Fruit fly (Drosophila melanogaster) whole organism, pupa: ENCODE data around the gene CG17198.

Experiments
- CG10348 ChIP-seq: fragments of 200-800 bp; sonication (Bioruptor generic); IDR thresholded peaks from 2 replicates; pipeline ENCODE4 v1.3.6; 2022; ENCODE audit warnings: missing biosample characterization, missing genetic modification characterization
- CG12605 ChIP-seq: fragments of 200-800 bp; sonication (Bioruptor generic); IDR thresholded peaks from 2 replicates; pipeline ENCODE4 v1.3.6; 2022; ENCODE audit warnings: missing biosample characterization, missing genetic modification characterization
- CG13204 ChIP-seq: fragments of 200-800 bp; sonication (Bioruptor generic); optimal IDR thresholded peaks from 2 replicates; lab custom pipeline; 2018; ENCODE audit warnings: missing biosample characterization, mild to moderate bottlenecking, missing genetic modification characterization, moderate library complexity
- CG14655 ChIP-seq: fragments of 200-800 bp; sonication (Bioruptor generic); optimal IDR thresholded peaks from 3 replicates; lab custom pipeline; 2017; ENCODE audit warnings: mild to moderate bottlenecking, missing biosample characterization, missing genetic modification reagents, missing genetic modification characterization
- CG15710 ChIP-seq: fragments of 200-800 bp; sonication (Bioruptor generic); optimal IDR thresholded peaks from 2 replicates; lab custom pipeline; 2018; ENCODE audit warnings: missing biosample characterization, mild to moderate bottlenecking, missing genetic modification characterization, moderate library complexity
- CG17806 ChIP-seq: fragments of 200-800 bp; sonication (Bioruptor generic); optimal IDR thresholded peaks from 2 replicates; lab custom pipeline; 2018; ENCODE audit warnings: missing biosample characterization, mild to moderate bottlenecking, missing genetic modification characterization, moderate library complexity
- CG32121 ChIP-seq: fragments of 200-800 bp; sonication (Bioruptor generic); IDR thresholded peaks from 2 replicates; pipeline ENCODE4 v1.3.6; 2022; ENCODE audit warnings: missing biosample characterization, missing genetic modification characterization
- CG34367 ChIP-seq: fragments of 200-800 bp; sonication (Bioruptor generic); optimal IDR thresholded peaks from 2 replicates; lab custom pipeline; 2018; ENCODE audit warnings: missing biosample characterization, mild to moderate bottlenecking, missing genetic modification characterization
- CG4496 ChIP-seq: fragments of 200-800 bp; sonication (Bioruptor generic); IDR thresholded peaks from 3 replicates; pipeline ENCODE4 v1.3.6; 2022; ENCODE audit warnings: missing biosample characterization, missing genetic modification characterization
- CG8159 ChIP-seq: fragments of 200-800 bp; sonication (Bioruptor generic); optimal IDR thresholded peaks from 3 replicates; lab custom pipeline; 2018; ENCODE audit warnings: missing biosample characterization, mild to moderate bottlenecking, missing genetic modification characterization, moderate library complexity
- CG8301 ChIP-seq: fragments of 200-800 bp; sonication (Bioruptor generic); optimal IDR thresholded peaks from 2 replicates; lab custom pipeline; 2018; ENCODE audit warnings: missing biosample characterization, mild to moderate bottlenecking, missing genetic modification characterization
- CG9948 ChIP-seq: fragments of 200-800 bp; sonication (Bioruptor generic); optimal IDR thresholded peaks from 2 replicates; lab custom pipeline; 2018; ENCODE audit warnings: missing biosample characterization, mild to moderate bottlenecking, missing genetic modification characterization, moderate library complexity
- D1 ChIP-seq: fragments of 200-800 bp; sonication (Bioruptor generic); optimal IDR thresholded peaks from 2 replicates; lab custom pipeline; 2018; ENCODE audit warnings: missing biosample characterization, mild to moderate bottlenecking, missing genetic modification characterization, moderate library complexity
- EcR ChIP-seq: fragments of 200-800 bp; sonication (Bioruptor generic); optimal IDR thresholded peaks from 3 replicates; lab custom pipeline; 2019; ENCODE audit warnings: missing biosample characterization, missing genetic modification characterization, mild to moderate bottlenecking, moderate library complexity, missing genetic modification reagents
- Ets98B ChIP-seq: fragments of 200-800 bp; sonication (Bioruptor generic); IDR thresholded peaks from 2 replicates; pipeline ENCODE4 v1.3.6; 2022; ENCODE audit warnings: missing biosample characterization, missing genetic modification characterization
- Pif1A ChIP-seq: fragments of 200-800 bp; sonication (Bioruptor generic); optimal IDR thresholded peaks from 3 replicates; lab custom pipeline; 2016; ENCODE audit warnings: missing biosample characterization, missing genetic modification characterization
- Pif1B ChIP-seq: fragments of 200-800 bp; sonication (Bioruptor generic); optimal IDR thresholded peaks from 3 replicates; lab custom pipeline; 2016; ENCODE audit warnings: missing biosample characterization, missing genetic modification characterization
- Snoo ChIP-seq: fragments of 200-800 bp; sonication (Bioruptor generic); optimal IDR thresholded peaks from 3 replicates; lab custom pipeline; 2017; ENCODE audit warnings: missing biosample characterization, mild to moderate bottlenecking, missing genetic modification characterization, inconsistent platforms
- fd96Ca ChIP-seq: fragments of 200-800 bp; sonication (Bioruptor generic); IDR thresholded peaks from 3 replicates; pipeline ENCODE4 v1.3.6; 2022; ENCODE audit warnings: missing biosample characterization, missing genetic modification characterization
- gl ChIP-seq: fragments of 200-800 bp; sonication (Bioruptor generic); optimal IDR thresholded peaks from 2 replicates; lab custom pipeline; 2018; ENCODE audit warnings: missing biosample characterization, mild to moderate bottlenecking, missing genetic modification characterization
- rn ChIP-seq: fragments of 200-800 bp; sonication (Bioruptor generic); IDR thresholded peaks from 2 replicates; pipeline ENCODE4 v1.3.6; 2022; ENCODE audit warnings: missing biosample characterization, missing genetic modification characterization

CG17198 gene

dm6 chr3R:25776137-25776536 is 968 bp upstream of the CG17198 start, which contains the start of gene CG17196:
Gene CG17196, minus strand, starts transcription at chr3R:25776237.
- TF ChIP-seq CG34367: no peak
- TF ChIP-seq Snoo (tag; lab: Kevin White, UChicago): no peak
- no peak for TF ChIP-seq CG13204 (GFP tag; lab: Kevin White, UChicago)
- no peak for TF ChIP-seq Ets98B
- TF ChIP-seq Pif1A (GFP tag; lab: Kevin White, UChicago): no peak
- TF ChIP-seq CG12605: no peak
- no peak for TF ChIP-seq gl (tag; lab: Kevin White, UChicago)
- TF ChIP-seq CG8301 (tag; lab: Kevin White, UChicago): no peak

dm6 chr3R:25763005-25763404 is 12.2 kb downstream of the CG17198 start, which contains the start of gene LpR1:
Gene LpR1, minus strand, starts transcription at chr3R:25763105.
- TF ChIP-seq Pif1B (no peak), CG9948 (no peak), CG15710 (tag; lab: Kevin White, UChicago) (no peak), Pif1A (GFP tag; lab: Kevin White, UChicago) (no peak), Ets98B (no peak), CG10348 (GFP tag; lab: Robert Waterston, UW) (no peak), fd96Ca (no peak), CG4496 (GFP tag; lab: Robert Waterston, UW) (no peak), Snoo (tag; lab: Kevin White, UChicago) (no peak), CG34367 (no peak), D1 (tag; lab: Kevin White, UChicago) (no peak), CG13204 (GFP tag; lab: Kevin White, UChicago) (no peak)

dm6 chr3R:25762005-25762764 is 13.0 kb downstream of the CG17198 start:
- TF ChIP-seq fd96Ca (no peak), CG34367 (no peak), Pif1A (GFP tag; lab: Kevin White, UChicago) (no peak), EcR (GFP tag; lab: Kevin White, UChicago) (no peak)

- TF ChIP-seq EcR (GFP tag; lab: Kevin White, UChicago) (no peak), CG13204 (GFP tag; lab: Kevin White, UChicago) (no peak), CG15710 (tag; lab: Kevin White, UChicago) (no peak), Pif1B (no peak), CG10348 (GFP tag; lab: Robert Waterston, UW) (no peak), CG9948 (no peak), CG14655 (GFP tag; lab: Kevin White, UChicago) (peak; percentile 16), Ets98B (peak; percentile 45; the same call in 1 of the 2 replicates), rn (GFP tag; lab: Robert Waterston, UW) (no peak), CG32121 (GFP tag; lab: Robert Waterston, UW) (no peak), CG17806 (tag; lab: Kevin White, UChicago) (no peak), Snoo (tag; lab: Kevin White, UChicago) (no peak), CG4496 (GFP tag; lab: Robert Waterston, UW) (0 out of 3 replicates have a peak, but pooled peaks have one; percentile 42), CG34367 (no peak), CG8301 (tag; lab: Kevin White, UChicago) (no peak), CG8159 (tag; lab: Kevin White, UChicago) (no peak), D1 (tag; lab: Kevin White, UChicago) (no peak), gl (tag; lab: Kevin White, UChicago) (no peak), fd96Ca (0 out of 3 replicates have a peak, but pooled peaks have one; percentile 22), Pif1A (GFP tag; lab: Kevin White, UChicago) (no peak), CG12605 (peak; percentile 41; the same call in 1 of the 2 replicates)
Measured at dm6 chr3R:25760190-25760589, 15.0 kb downstream of the CG17198 start.

dm6 chr3R:25759430-25759829 is 15.7 kb downstream of the CG17198 start:
- TF ChIP-seq CG13204 (GFP tag; lab: Kevin White, UChicago) (no peak), CG32121 (GFP tag; lab: Robert Waterston, UW) (peak; percentile 56; the same call in 1 of the 2 replicates), CG34367 (no peak), CG8301 (tag; lab: Kevin White, UChicago) (no peak), gl (tag; lab: Kevin White, UChicago) (no peak), Pif1B (no peak), Snoo (tag; lab: Kevin White, UChicago) (peak; percentile 62), CG17806 (tag; lab: Kevin White, UChicago) (no peak), EcR (GFP tag; lab: Kevin White, UChicago) (no peak), CG12605 (no peak), CG10348 (GFP tag; lab: Robert Waterston, UW) (no peak), CG4496 (GFP tag; lab: Robert Waterston, UW) (peak; percentile 15; the same call in 1 of the 3 replicates), CG14655 (GFP tag; lab: Kevin White, UChicago) (no peak), CG15710 (tag; lab: Kevin White, UChicago) (no peak), Pif1A (GFP tag; lab: Kevin White, UChicago) (peak; percentile 21), CG8159 (tag; lab: Kevin White, UChicago) (no peak), Ets98B (no peak; the same call in 1 of the 2 replicates)
